Fruit fly (Drosophila melanogaster) whole organism, embryonic: ENCODE results near the gene Ssadh.

Experiments used
- Abd-B ChIP-seq: fragments of 200-800 bp; sonication (Bioruptor generic); optimal IDR thresholded peaks from 2 replicates; lab custom pipeline; 2018; ENCODE audit warnings: missing biosample characterization, mild to moderate bottlenecking, missing genetic modification characterization, moderate library complexity
- B-H1 ChIP-seq: fragments of 200-800 bp; sonication (Bioruptor generic); IDR thresholded peaks from 3 replicates; pipeline ENCODE4 v1.3.6; 2022; ENCODE audit warnings: missing biosample characterization, missing genetic modification characterization
- CG10147 ChIP-seq: fragments of 200-800 bp; sonication (Bioruptor generic); optimal IDR thresholded peaks from 2 replicates; lab custom pipeline; 2019; ENCODE audit warnings: missing biosample characterization, mild to moderate bottlenecking, missing genetic modification characterization, moderate library complexity
- CG10267 ChIP-seq: fragments of 200-800 bp; sonication (Bioruptor generic); optimal IDR thresholded peaks from 2 replicates; lab custom pipeline; 2018; ENCODE audit warnings: missing biosample characterization, mild to moderate bottlenecking, missing genetic modification characterization, moderate library complexity
- CG11696 ChIP-seq: fragments of 200-800 bp; sonication (Bioruptor generic); IDR thresholded peaks from 2 replicates; pipeline ENCODE4 v1.3.6; 2022; ENCODE audit warnings: missing biosample characterization, missing genetic modification characterization
- CG11723 ChIP-seq: fragments of 200-800 bp; sonication (Bioruptor generic); optimal IDR thresholded peaks from 2 replicates; lab custom pipeline; 2017; ENCODE audit warnings: missing biosample characterization, mild to moderate bottlenecking, missing genetic modification characterization
- CG13296 ChIP-seq: fragments of 200-800 bp; sonication (Bioruptor generic); optimal IDR thresholded peaks from 3 replicates; lab custom pipeline; 2018; ENCODE audit warnings: missing biosample characterization, mild to moderate bottlenecking, missing genetic modification characterization
- CG13624 ChIP-seq: fragments of 200-800 bp; sonication (Bioruptor generic); optimal IDR thresholded peaks from 2 replicates; lab custom pipeline; 2016; ENCODE audit warnings: missing biosample characterization, missing genetic modification characterization
- CG13775 ChIP-seq: fragments of 200-800 bp; sonication (Bioruptor generic); optimal IDR thresholded peaks from 3 replicates; lab custom pipeline; 2017; ENCODE audit warnings: missing biosample characterization, mild to moderate bottlenecking, missing genetic modification characterization
- CG14667 ChIP-seq: fragments of 200-800 bp; sonication (Bioruptor generic); IDR thresholded peaks from 2 replicates; pipeline ENCODE4 v1.3.6; 2022; ENCODE audit warnings: missing biosample characterization, missing genetic modification characterization
- CG14965 ChIP-seq: fragments of 200-800 bp; sonication (Bioruptor generic); optimal IDR thresholded peaks from 2 replicates; lab custom pipeline; 2016; ENCODE audit warnings: missing biosample characterization, missing genetic modification characterization, borderline replicate concordance
- CG1792 ChIP-seq: fragments of 200-800 bp; sonication (Bioruptor generic); optimal IDR thresholded peaks from 2 replicates; lab custom pipeline; 2016; ENCODE audit warnings: missing biosample characterization, missing genetic modification characterization
- CG3065 ChIP-seq: fragments of 200-800 bp; sonication (Bioruptor generic); optimal IDR thresholded peaks from 2 replicates; lab custom pipeline; 2016; ENCODE audit warnings: missing biosample characterization, missing genetic modification characterization
- CG3163 ChIP-seq: fragments of 200-800 bp; sonication (Bioruptor generic); optimal IDR thresholded peaks from 3 replicates; lab custom pipeline; 2016; ENCODE audit warnings: missing biosample characterization, missing genetic modification characterization
- CG4820 ChIP-seq: fragments of 200-800 bp; sonication (Bioruptor generic); optimal IDR thresholded peaks from 3 replicates; lab custom pipeline; 2016; ENCODE audit warnings: missing biosample characterization, missing genetic modification characterization
- CG6272 ChIP-seq: fragments of 200-800 bp; sonication (Bioruptor generic); IDR thresholded peaks from 2 replicates; pipeline ENCODE4 v1.3.6; 2022; ENCODE audit warnings: missing biosample characterization, missing genetic modification characterization
- CG6654 ChIP-seq: fragments of 200-800 bp; sonication (Bioruptor generic); optimal IDR thresholded peaks from 2 replicates; lab custom pipeline; 2017; ENCODE audit warnings: missing biosample characterization, mild to moderate bottlenecking, missing genetic modification characterization
- CG6689 ChIP-seq: fragments of 200-800 bp; sonication (Bioruptor generic); IDR thresholded peaks from 2 replicates; pipeline ENCODE4 v1.3.6; 2022; ENCODE audit warnings: missing biosample characterization, missing genetic modification characterization
- CG7372 ChIP-seq: fragments of 200-800 bp; sonication (Bioruptor generic); IDR thresholded peaks from 2 replicates; pipeline ENCODE4 v1.3.6; 2022; ENCODE audit warnings: missing biosample characterization, missing genetic modification characterization
- CG7745 ChIP-seq: fragments of 200-800 bp; sonication (Bioruptor generic); optimal IDR thresholded peaks from 2 replicates; lab custom pipeline; 2018; ENCODE audit warnings: missing biosample characterization, mild to moderate bottlenecking, missing genetic modification characterization, moderate library complexity
- CG7963 ChIP-seq: fragments of 200-800 bp; sonication (Bioruptor generic); IDR thresholded peaks from 3 replicates; pipeline ENCODE4 v1.3.6; 2022; ENCODE audit warnings: missing biosample characterization, missing genetic modification characterization; ENCODE audit not compliant: partially characterized antibody
- Dbx ChIP-seq: fragments of 200-800 bp; sonication (Bioruptor generic); IDR thresholded peaks from 3 replicates; pipeline ENCODE4 v1.3.6; 2022; ENCODE audit warnings: missing biosample characterization, missing genetic modification characterization
- E2f1 ChIP-seq: fragments of 200-800 bp; sonication (Bioruptor generic); IDR thresholded peaks from 2 replicates; pipeline ENCODE4 v1.3.6; 2022; ENCODE audit warnings: missing biosample characterization, missing genetic modification characterization
- Eip74EF ChIP-seq, 2 experiments: fragments of 200-800 bp in 1 of 2; fragments of >200 bp in 1 of 2; sonication (Bioruptor generic) in 1 of 2; optimal IDR thresholded peaks; 2 replicates each; lab custom pipeline; 2017 to 2019; ENCODE audit warnings: missing biosample characterization in 2 of 2, missing genetic modification characterization in 2 of 2, mild to moderate bottlenecking in 1 of 2, moderate library complexity in 1 of 2
- Hr3 ChIP-seq: fragments of 200-800 bp; sonication (Bioruptor generic); optimal IDR thresholded peaks from 3 replicates; lab custom pipeline; 2016; ENCODE audit warnings: missing biosample characterization, missing genetic modification characterization
- Hr39 ChIP-seq: fragments of >200 bp; optimal IDR thresholded peaks from 2 replicates; lab custom pipeline; 2017
- Hr51 ChIP-seq, 2 experiments: fragments of 200-800 bp; sonication (Bioruptor generic); optimal IDR thresholded peaks; 2 replicates in 1 of 2; 3 replicates in 1 of 2; lab custom pipeline; 2016 to 2018; ENCODE audit warnings: missing biosample characterization in 2 of 2, missing genetic modification characterization in 2 of 2, mild to moderate bottlenecking in 1 of 2, moderate library complexity in 1 of 2
- Lhr ChIP-seq: fragments of 200-800 bp; sonication (Bioruptor generic); optimal IDR thresholded peaks from 3 replicates; lab custom pipeline; 2017; ENCODE audit warnings: mild to moderate bottlenecking, missing biosample characterization, missing genetic modification reagents, missing genetic modification characterization
- Lpt ChIP-seq: fragments of >200 bp; optimal IDR thresholded peaks from 2 replicates; lab custom pipeline; 2018; ENCODE audit warnings: missing biosample characterization, missing genetic modification characterization
- NK7.1 ChIP-seq: fragments of 200-800 bp; sonication (Bioruptor generic); optimal IDR thresholded peaks from 3 replicates; lab custom pipeline; 2016; ENCODE audit warnings: missing biosample characterization, missing genetic modification characterization
- Nf-YA ChIP-seq: fragments of 200-800 bp; sonication (Bioruptor generic); IDR thresholded peaks from 2 replicates; pipeline ENCODE4 v1.3.6; 2022; ENCODE audit warnings: missing biosample characterization, missing genetic modification characterization
- Oaz ChIP-seq: fragments of 200-800 bp; sonication (Bioruptor generic); IDR thresholded peaks from 2 replicates; pipeline ENCODE4 v1.3.6; 2022; ENCODE audit warnings: missing biosample characterization, missing genetic modification characterization
- Opbp ChIP-seq: fragments of 200-800 bp; sonication (Bioruptor generic); IDR thresholded peaks from 3 replicates; pipeline ENCODE4 v1.3.6; 2022; ENCODE audit warnings: missing biosample characterization, missing genetic modification characterization; ENCODE audit not compliant: partially characterized antibody
- Sin3A ChIP-seq: fragments of >200 bp; optimal IDR thresholded peaks from 2 replicates; lab custom pipeline; 2018
- Six4 ChIP-seq: fragments of 200-800 bp; sonication (Bioruptor generic); optimal IDR thresholded peaks from 2 replicates; lab custom pipeline; 2016; ENCODE audit warnings: missing biosample characterization, missing genetic modification characterization
- Sry-β ChIP-seq: fragments of 200-800 bp; sonication (Bioruptor generic); optimal IDR thresholded peaks from 2 replicates; lab custom pipeline; 2018; ENCODE audit warnings: missing biosample characterization, mild to moderate bottlenecking, missing genetic modification characterization, moderate library complexity
- crol ChIP-seq: fragments of 200-800 bp; sonication (Bioruptor generic); IDR thresholded peaks from 2 replicates; pipeline ENCODE4 v1.3.6; 2022; ENCODE audit warnings: missing biosample characterization, missing genetic modification characterization
- dmrt99B ChIP-seq: fragments of 200-800 bp; sonication (Bioruptor generic); optimal IDR thresholded peaks from 2 replicates; lab custom pipeline; 2018; ENCODE audit warnings: missing biosample characterization, mild to moderate bottlenecking, missing genetic modification characterization, moderate library complexity
- dpn ChIP-seq, 2 experiments: fragments of 200-800 bp; sonication (Bioruptor generic); optimal IDR thresholded peaks; 3 replicates each; lab custom pipeline; 2016; ENCODE audit warnings: missing biosample characterization in 2 of 2, missing genetic modification characterization in 2 of 2
- fd3F ChIP-seq: fragments of 200-800 bp; sonication (Bioruptor generic); optimal IDR thresholded peaks from 2 replicates; lab custom pipeline; 2018; ENCODE audit warnings: missing biosample characterization, mild to moderate bottlenecking, missing genetic modification characterization, moderate library complexity
- her ChIP-seq: fragments of 200-800 bp; sonication (Bioruptor generic); optimal IDR thresholded peaks from 2 replicates; lab custom pipeline; 2016; ENCODE audit warnings: missing biosample characterization, missing genetic modification characterization
- lbe ChIP-seq: fragments of 200-800 bp; sonication (Bioruptor generic); optimal IDR thresholded peaks from 2 replicates; lab custom pipeline; 2016; ENCODE audit warnings: missing biosample characterization, mild to moderate bottlenecking, missing genetic modification characterization
- mld ChIP-seq: fragments of 200-800 bp; sonication (Bioruptor generic); IDR thresholded peaks from 3 replicates; pipeline ENCODE4 v1.3.6; 2022; ENCODE audit warnings: missing biosample characterization, missing genetic modification characterization; ENCODE audit not compliant: partially characterized antibody
- nerfin-1 ChIP-seq: fragments of 200-800 bp; sonication (Bioruptor generic); optimal IDR thresholded peaks from 3 replicates; lab custom pipeline; 2019; ENCODE audit warnings: missing biosample characterization, mild to moderate bottlenecking, missing genetic modification characterization, moderate library complexity
- nmo ChIP-seq: fragments of 200-800 bp; sonication (Bioruptor generic); optimal IDR thresholded peaks from 2 replicates; lab custom pipeline; 2018; ENCODE audit warnings: missing biosample characterization, mild to moderate bottlenecking, missing genetic modification characterization, moderate library complexity
- pan ChIP-seq, 4 experiments: fragments of >200 bp in 3 of 4; fragments of 200-800 bp in 1 of 4; sonication (Bioruptor generic) in 1 of 4; optimal IDR thresholded peaks in 3 of 4; IDR thresholded peaks in 1 of 4; 2 replicates each; pipeline versions ENCODE4 v1.3.6 to Lab custom; 2017 to 2022; ENCODE audit warnings: missing biosample characterization in 2 of 4, missing genetic modification characterization in 2 of 4, mixed read lengths in 1 of 4
- sd ChIP-seq: fragments of 200-800 bp; sonication (Bioruptor generic); optimal IDR thresholded peaks from 3 replicates; lab custom pipeline; 2018; ENCODE audit warnings: missing biosample characterization, mild to moderate bottlenecking, missing genetic modification characterization, moderate library complexity
- seq ChIP-seq: fragments of 200-800 bp; sonication (Bioruptor generic); IDR thresholded peaks from 2 replicates; pipeline ENCODE4 v1.3.6; 2022; ENCODE audit warnings: missing biosample characterization, missing genetic modification characterization
- sug ChIP-seq: fragments of 200-800 bp; optimal IDR thresholded peaks from 2 replicates; lab custom pipeline; 2019; ENCODE audit warnings: missing biosample characterization, mild to moderate bottlenecking, missing genetic modification characterization, moderate library complexity

Ssadh gene

dm6 chr3R:25647577-25648257, 21.0 kb upstream of the Ssadh start (continued):
- TF ChIP-seq CG6272 (GFP tag; lab: Robert Waterston, UW) (no peak), CG10147 (GFP tag; lab: Kevin White, UChicago) (no peak), Dbx (GFP tag; lab: Robert Waterston, UW) (peak; percentile 49; the same call in 1 of the 3 replicates), CG14667 (GFP tag; lab: Robert Waterston, UW) (no peak), CG13296 (GFP tag; lab: Kevin White, UChicago) (no peak), dpn (GFP tag; optimal IDR thresholded peaks at IDR 0.05; lab: Kevin White, UChicago) (no peak), Eip74EF (GFP tag; optimal IDR thresholded peaks at IDR 0.05; lab: Kevin White, UChicago) (peak in 1 of 2 experiments; percentile 28), nmo (GFP tag; lab: Kevin White, UChicago) (peak; percentile 27), CG3065 (no peak), CG10267 (tag; lab: Kevin White, UChicago) (no peak), E2f1 (GFP tag; lab: Robert Waterston, UW) (no peak), crol (GFP tag; lab: Robert Waterston, UW) (no peak), Lhr (peak; percentile 13), Abd-B (GFP tag; lab: Kevin White, UChicago) (peak; percentile 28), Nf-YA (GFP tag; lab: Robert Waterston, UW) (no peak), Six4 (GFP tag; lab: Kevin White, UChicago) (no peak), seq (GFP tag; lab: Robert Waterston, UW) (no peak), Lpt (no peak), Opbp (peak; percentile 93), CG6689 (GFP tag; lab: Robert Waterston, UW) (no peak), CG13624 (GFP tag; lab: Kevin White, UChicago) (peak; percentile 34), CG11723 (GFP tag; lab: Kevin White, UChicago) (no peak), pan (optimal IDR thresholded peaks at IDR 0.05; lab: Kevin White, UChicago) (no peak), pan (GFP tag; optimal IDR thresholded peaks at IDR 0.05 in 1 of 2, IDR thresholded peaks at IDR 0.05 in 1 of 2) (no peak), dmrt99B (tag; lab: Kevin White, UChicago) (no peak), her (GFP tag; lab: Kevin White, UChicago) (no peak), Hr3 (GFP tag; lab: Kevin White, UChicago) (no peak), CG13775 (GFP tag; lab: Kevin White, UChicago) (no peak), CG3163 (GFP tag; lab: Kevin White, UChicago) (no peak), Oaz (GFP tag; lab: Robert Waterston, UW) (no peak), NK7.1 (GFP tag; lab: Kevin White, UChicago) (no peak), Hr39 (lab: Kevin White, UChicago) (no peak), CG4820 (GFP tag; lab: Kevin White, UChicago) (no peak), sd (peak; percentile 5), CG7745 (no peak), CG7372 (GFP tag; lab: Robert Waterston, UW) (no peak), CG11696 (GFP tag; lab: Robert Waterston, UW) (peak; percentile 94), Hr51 (GFP tag; optimal IDR thresholded peaks at IDR 0.05; lab: Kevin White, UChicago) (no peak), CG7963 (GFP tag; lab: Robert Waterston, UW) (peak; percentile 85), Sry-β (GFP tag; lab: Kevin White, UChicago) (no peak), B-H1 (GFP tag; lab: Robert Waterston, UW) (no peak), nerfin-1 (peak; percentile 33), lbe (GFP tag; lab: Kevin White, UChicago) (no peak), CG14965 (GFP tag; lab: Kevin White, UChicago) (no peak), CG1792 (no peak), Sin3A (lab: Kevin White, UChicago) (no peak), sug (tag; lab: Kevin White, UChicago) (peak; percentile 2), mld (peak; percentile 89), fd3F (GFP tag; lab: Kevin White, UChicago) (no peak), CG6654 (GFP tag; lab: Kevin White, UChicago) (no peak)
